Fruit fly (Drosophila melanogaster): ENCODE data around the gene primo-1.

Gene primo-1

DNA sequence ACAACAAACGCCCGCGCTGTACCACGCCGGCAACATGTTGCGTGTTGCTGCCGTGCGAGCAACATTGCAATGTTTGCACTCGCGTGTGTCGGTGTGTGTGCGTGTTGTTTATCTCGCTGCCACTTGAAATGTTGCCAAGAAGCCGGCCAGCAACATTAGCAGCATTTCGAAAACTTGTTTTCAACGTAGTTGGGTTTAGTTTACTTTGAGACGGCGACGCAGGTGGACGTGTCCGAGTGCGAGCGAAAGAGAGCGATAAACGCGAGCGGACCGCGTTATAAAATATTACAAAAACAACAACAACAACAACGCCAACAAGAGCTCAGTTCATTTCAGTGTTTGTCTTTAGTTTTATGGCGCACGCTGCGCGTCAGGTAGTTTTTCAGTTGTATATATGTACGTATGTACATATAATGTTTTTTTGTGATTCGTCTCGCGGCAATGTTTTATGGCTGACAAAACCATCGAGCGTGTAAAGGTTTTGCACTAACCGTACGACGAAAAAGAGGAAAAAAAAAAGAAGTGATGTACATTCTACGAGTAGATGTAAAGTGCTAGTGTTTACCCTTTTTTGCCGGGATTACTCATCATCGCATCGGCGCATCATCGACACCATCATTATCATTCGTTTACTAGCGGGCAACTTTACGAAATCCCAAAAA lies 3.5 kb upstream of the primo-1 start, which contains the start of gene kmr (continued):
- TF ChIP-seq Ptx1 (GFP tag; IDR thresholded peaks at IDR 0.05): no peak
- TF ChIP-seq Sin3A (optimal IDR thresholded peaks at IDR 0.05): no peak
- no peak for TF ChIP-seq gsb-n (tag; optimal IDR thresholded peaks at IDR 0.05)
- peak; percentile 39 for TF ChIP-seq dmrt99B (tag; optimal IDR thresholded peaks at IDR 0.05)
- TF ChIP-seq sob (GFP tag; IDR thresholded peaks at IDR 0.05): peak; percentile 62; the same call in 1 of the 2 replicates
- no peak for TF ChIP-seq CG10147 (GFP tag; optimal IDR thresholded peaks at IDR 0.05)
- TF ChIP-seq CG14965 (GFP tag; optimal IDR thresholded peaks at IDR 0.05; ENCODE audit: borderline replicate concordance): no peak
- TF ChIP-seq CG4854 (GFP tag; optimal IDR thresholded peaks at IDR 0.05): peak; percentile 36
- TF ChIP-seq luna (GFP tag; optimal IDR thresholded peaks at IDR 0.05): no peak
- peak; percentile 24 for TF ChIP-seq run (tag; optimal IDR thresholded peaks at IDR 0.05)
- TF ChIP-seq Oaz (GFP tag; IDR thresholded peaks at IDR 0.05): no peak
- no peak for TF ChIP-seq CG10979 (tag; optimal IDR thresholded peaks at IDR 0.05)
- TF ChIP-seq Tbp (GFP tag; optimal IDR thresholded peaks at IDR 0.05): no peak
- TF ChIP-seq dmrt11E (tag; optimal IDR thresholded peaks at IDR 0.05): no peak
- no peak for TF ChIP-seq Six4 (GFP tag; optimal IDR thresholded peaks at IDR 0.05)
- no peak; the same call in 2 of the 3 replicates for TF ChIP-seq knrl (GFP tag; IDR thresholded peaks at IDR 0.05; ENCODE audit: partially characterized antibody)
- peak; percentile 39 for TF ChIP-seq scrt (GFP tag; optimal IDR thresholded peaks at IDR 0.05)
- TF ChIP-seq CG4282 (GFP tag; optimal IDR thresholded peaks at IDR 0.05): peak; percentile 14
- TF ChIP-seq CoRest (tag; optimal IDR thresholded peaks at IDR 0.05): no peak
- TF ChIP-seq Camta (GFP tag; optimal IDR thresholded peaks at IDR 0.05): peak; percentile 9
- peak; percentile 66 for TF ChIP-seq ATbp (GFP tag; optimal IDR thresholded peaks at IDR 0.05)
- peak; percentile 64 for TF ChIP-seq Asciz (GFP tag; optimal IDR thresholded peaks at IDR 0.05)
- TF ChIP-seq org-1 (GFP tag; optimal IDR thresholded peaks at IDR 0.05): peak; percentile 26
- TF ChIP-seq CG11456 (GFP tag; IDR thresholded peaks at IDR 0.05): no peak
- peak; percentile 5 for TF ChIP-seq Dek (tag; optimal IDR thresholded peaks at IDR 0.05)
- peak; percentile 46 for TF ChIP-seq CG17359 (tag; optimal IDR thresholded peaks at IDR 0.05)
- TF ChIP-seq Doc2 (GFP tag; IDR thresholded peaks at IDR 0.05): no peak
- TF ChIP-seq Chrac-16 (GFP tag; optimal IDR thresholded peaks at IDR 0.05): no peak
- TF ChIP-seq p53 (GFP tag; optimal IDR thresholded peaks at IDR 0.05): no peak
- TF ChIP-seq Opbp (GFP tag; IDR thresholded peaks at IDR 0.05; ENCODE audit: partially characterized antibody): no peak
- no peak for TF ChIP-seq CG8388 (GFP tag; optimal IDR thresholded peaks at IDR 0.05)
- TF ChIP-seq kah (GFP tag; optimal IDR thresholded peaks at IDR 0.05): peak; percentile 57
- TF ChIP-seq CG7928 (GFP tag; optimal IDR thresholded peaks at IDR 0.05): no peak
- TF ChIP-seq ttk (GFP tag; IDR thresholded peaks at IDR 0.05): no peak
- peak; percentile 52 for TF ChIP-seq nom (GFP tag; optimal IDR thresholded peaks at IDR 0.05)
- TF ChIP-seq dpn (GFP tag; optimal IDR thresholded peaks at IDR 0.05): peak; percentile 9 to 15
- no peak for TF ChIP-seq CG6272 (GFP tag; IDR thresholded peaks at IDR 0.05)
- TF ChIP-seq Hmr (GFP tag; optimal IDR thresholded peaks at IDR 0.05): peak; percentile 32
- TF ChIP-seq CG31441 (GFP tag; IDR thresholded peaks at IDR 0.05): peak; percentile 34; the same call in 1 of the 2 replicates
- peak; percentile 18; the same call in 1 of the 2 replicates for TF ChIP-seq CG7372 (GFP tag; IDR thresholded peaks at IDR 0.05)
- peak; percentile 78 for TF ChIP-seq CG34376 (GFP tag; optimal IDR thresholded peaks at IDR 0.05)
- no peak for TF ChIP-seq D (optimal IDR thresholded peaks at IDR 0.05)
- peak; percentile 29 for TF ChIP-seq D (GFP tag; optimal IDR thresholded peaks at IDR 0.05)
- no peak for TF ChIP-seq slbo (GFP tag; IDR thresholded peaks at IDR 0.05)
- peak; percentile 55; the same call in 1 of the 2 replicates for TF ChIP-seq Drgx (GFP tag; IDR thresholded peaks at IDR 0.05)
- TF ChIP-seq tin (GFP tag; optimal IDR thresholded peaks at IDR 0.05): no peak
- no peak for TF ChIP-seq da (GFP tag; optimal IDR thresholded peaks at IDR 0.05)
- peak; percentile 41 for TF ChIP-seq CG17829 (tag; optimal IDR thresholded peaks at IDR 0.05)
- peak; percentile 29 for TF ChIP-seq grau (tag; optimal IDR thresholded peaks at IDR 0.05)
- peak; percentile 64 for TF ChIP-seq CG17568 (GFP tag; optimal IDR thresholded peaks at IDR 0.05)
